Fruit fly (Drosophila melanogaster): ENCODE measurements around the gene CG4042.

The CG4042 gene

dm6 chr3L:20800208-20800607 lies 28.9 kb upstream of the CG4042 start, which contains the start of gene Spc105R (continued):
- TF ChIP-seq lab (GFP tag; optimal IDR thresholded peaks at IDR 0.05) (no peak), ATbp (GFP tag; optimal IDR thresholded peaks at IDR 0.05) (no peak), Elba2 (GFP tag; optimal IDR thresholded peaks at IDR 0.05) (peak; percentile 65), HmgZ (tag; optimal IDR thresholded peaks at IDR 0.05) (peak; percentile 7), CG10543 (GFP tag; optimal IDR thresholded peaks at IDR 0.05) (no peak), CG7357 (GFP tag; IDR thresholded peaks at IDR 0.05) (no peak), NC2β (GFP tag; optimal IDR thresholded peaks at IDR 0.05) (no peak), CG6175 (GFP tag; IDR thresholded peaks at IDR 0.05) (no peak), ssp (GFP tag; IDR thresholded peaks at IDR 0.05) (no peak), Vsx1 (GFP tag; optimal IDR thresholded peaks at IDR 0.05) (no peak), CG12155 (GFP tag; optimal IDR thresholded peaks at IDR 0.05) (no peak), fd3F (GFP tag; optimal IDR thresholded peaks at IDR 0.05) (no peak), Atf6 (GFP tag; IDR thresholded peaks at IDR 0.05) (no peak), CG13287 (GFP tag; IDR thresholded peaks at IDR 0.05; ENCODE audit: partially characterized antibody) (peak; percentile 56; the same call in 1 of the 2 replicates), vnd (GFP tag; IDR thresholded peaks at IDR 0.05; ENCODE audit: partially characterized antibody) (peak; percentile 35; the same call in 1 of the 3 replicates), zen2 (GFP tag; IDR thresholded peaks at IDR 0.05; ENCODE audit: partially characterized antibody) (no peak), CG17186 (GFP tag; optimal IDR thresholded peaks at IDR 0.05) (peak; percentile 9), Hsf (GFP tag; optimal IDR thresholded peaks at IDR 0.05) (no peak), kni (GFP tag; optimal IDR thresholded peaks at IDR 0.05) (no peak), CG7786 (GFP tag; optimal IDR thresholded peaks at IDR 0.05) (no peak), CG15514 (GFP tag; optimal IDR thresholded peaks at IDR 0.05) (peak; percentile 25), pzg (GFP tag; optimal IDR thresholded peaks at IDR 0.05) (peak; percentile 76), fd96Cb (tag; optimal IDR thresholded peaks at IDR 0.05) (no peak), Dll (GFP tag; IDR thresholded peaks at IDR 0.05; ENCODE audit: partially characterized antibody) (peak; percentile 53; the same call in 2 of the 4 replicates), CG3838 (GFP tag; optimal IDR thresholded peaks at IDR 0.05) (no peak), btn (GFP tag; optimal IDR thresholded peaks at IDR 0.05) (no peak), sd (tag; optimal IDR thresholded peaks at IDR 0.05) (no peak), eyg (GFP tag; optimal IDR thresholded peaks at IDR 0.05) (no peak), CG18764 (GFP tag; optimal IDR thresholded peaks at IDR 0.05) (no peak), dan (GFP tag; IDR thresholded peaks at IDR 0.05) (no peak), zen (tag; optimal IDR thresholded peaks at IDR 0.05) (no peak), CG6683 (GFP tag; optimal IDR thresholded peaks at IDR 0.05) (no peak), HLH54F (GFP tag; optimal IDR thresholded peaks at IDR 0.05) (no peak), CG10267 (tag; optimal IDR thresholded peaks at IDR 0.05) (peak; percentile 37), cas (GFP tag; IDR thresholded peaks at IDR 0.05) (no peak), CG5245 (GFP tag; optimal IDR thresholded peaks at IDR 0.05) (no peak), gfzf (GFP tag; optimal IDR thresholded peaks at IDR 0.05) (peak; percentile 86), CG11247 (GFP tag; IDR thresholded peaks at IDR 0.05) (no peak), Sin3A (optimal IDR thresholded peaks at IDR 0.05) (peak; percentile 47), CTCF (GFP tag; optimal IDR thresholded peaks at IDR 0.05) (peak; percentile 46), p53 (GFP tag; optimal IDR thresholded peaks at IDR 0.05) (no peak), Scr (GFP tag; IDR thresholded peaks at IDR 0.05; ENCODE audit: partially characterized antibody) (peak; percentile 39), Pdp1 (GFP tag; optimal IDR thresholded peaks at IDR 0.05) (no peak), CG8359 (GFP tag; optimal IDR thresholded peaks at IDR 0.05; ENCODE audit: borderline replicate concordance) (peak; percentile 22), gsb (GFP tag; IDR thresholded peaks at IDR 0.05) (no peak), Dp (GFP tag; optimal IDR thresholded peaks at IDR 0.05) (peak; percentile 86), nmo (GFP tag; optimal IDR thresholded peaks at IDR 0.05) (peak; percentile 31), CG6272 (GFP tag; IDR thresholded peaks at IDR 0.05) (no peak), Med (GFP tag) (no peak), Mes4 (GFP tag; optimal IDR thresholded peaks at IDR 0.05) (no peak), Optix (GFP tag; IDR thresholded peaks at IDR 0.05) (no peak)

Data from whole organism, embryonic.